Worm (Caenorhabditis elegans) whole organism, L2 larva: ENCODE results near the gene C34H4.5.

Experiments
- C34F6.9 ChIP-seq: fragments of 150-350 bp; optimal IDR thresholded peaks from 2 replicates; lab custom pipeline; 2014; ENCODE audit warnings: missing biosample characterization, missing genetic modification characterization
- F13H6.1 ChIP-seq: sonication (generic microtip); optimal IDR thresholded peaks from 2 replicates; lab custom pipeline; 2016; ENCODE audit warnings: missing genetic modification characterization, missing compliant biosample characterization
- R02D3.7 ChIP-seq: fragments of 150-350 bp; optimal IDR thresholded peaks from 2 replicates; lab custom pipeline; 2014; ENCODE audit warnings: missing biosample characterization, missing genetic modification characterization
- aly-2 ChIP-seq: fragments of 150-350 bp; optimal IDR thresholded peaks from 2 replicates; lab custom pipeline; 2014; ENCODE audit warnings: missing biosample characterization, missing genetic modification characterization
- ama-1 ChIP-seq: fragments of 150-350 bp; optimal IDR thresholded peaks from 2 replicates; lab custom pipeline; 2018; ENCODE audit warnings: inconsistent platforms
- blmp-1 ChIP-seq: sonication (generic microtip); optimal IDR thresholded peaks from 2 replicates; lab custom pipeline; 2017; ENCODE audit warnings: missing genetic modification characterization, mild to moderate bottlenecking, missing compliant biosample characterization, antibody characterized with exemption, moderate library complexity; ENCODE audit not compliant: insufficient read depth
- ceh-16 ChIP-seq: fragments of 150-350 bp; optimal IDR thresholded peaks from 2 replicates; lab custom pipeline; 2014; ENCODE audit warnings: missing biosample characterization, missing genetic modification characterization
- ceh-82 ChIP-seq: fragments of 150-350 bp; optimal IDR thresholded peaks from 2 replicates; lab custom pipeline; 2014; ENCODE audit warnings: missing biosample characterization, missing genetic modification characterization
- crh-2 ChIP-seq: sonication (generic microtip); optimal IDR thresholded peaks from 2 replicates; lab custom pipeline; 2017; ENCODE audit warnings: missing biosample characterization, missing genetic modification characterization
- dmd-4 ChIP-seq: sonication (generic microtip); optimal IDR thresholded peaks from 2 replicates; lab custom pipeline; 2017; ENCODE audit warnings: missing biosample characterization, missing genetic modification characterization
- egl-27 ChIP-seq: sonication (generic microtip); optimal IDR thresholded peaks from 3 replicates; lab custom pipeline; 2017; ENCODE audit warnings: missing biosample characterization, missing genetic modification reagents, missing genetic modification characterization
- elt-1 ChIP-seq: fragments of 150-350 bp; optimal IDR thresholded peaks from 2 replicates; lab custom pipeline; 2014; ENCODE audit warnings: missing biosample characterization, missing genetic modification characterization
- elt-3 ChIP-seq: sonication (generic microtip); optimal IDR thresholded peaks from 2 replicates; lab custom pipeline; 2017; ENCODE audit warnings: missing biosample characterization, missing genetic modification characterization
- fos-1 ChIP-seq: fragments of 150-350 bp; optimal IDR thresholded peaks from 2 replicates; lab custom pipeline; 2014; ENCODE audit warnings: missing biosample characterization, missing genetic modification characterization
- gmeb-1 ChIP-seq: fragments of 150-350 bp; optimal IDR thresholded peaks from 2 replicates; lab custom pipeline; 2014; ENCODE audit warnings: missing biosample characterization, missing genetic modification characterization
- lin-11 ChIP-seq: fragments of 150-350 bp; sonication (generic microtip); optimal IDR thresholded peaks from 2 replicates; lab custom pipeline; 2014; ENCODE audit warnings: missing biosample characterization, missing genetic modification characterization, inconsistent platforms, mixed read lengths
- lin-13 ChIP-seq: fragments of 150-350 bp; optimal IDR thresholded peaks from 2 replicates; lab custom pipeline; 2014; ENCODE audit warnings: missing biosample characterization, missing genetic modification reagents, missing genetic modification characterization
- lsy-2 ChIP-seq, 2 experiments: fragments of 150-350 bp in 1 of 2; sonication (generic microtip) in 1 of 2; optimal IDR thresholded peaks; 2 replicates each; lab custom pipeline; 2014 to 2017; ENCODE audit warnings: missing biosample characterization in 2 of 2, missing genetic modification characterization in 2 of 2
- mab-5 ChIP-seq: fragments of 150-350 bp; optimal IDR thresholded peaks from 2 replicates; lab custom pipeline; 2014; ENCODE audit warnings: missing biosample characterization, missing genetic modification characterization
- mdl-1 ChIP-seq, 2 experiments: fragments of 150-350 bp in 1 of 2; sonication (generic microtip) in 1 of 2; optimal IDR thresholded peaks; 2 replicates each; lab custom pipeline; 2017; ENCODE audit warnings: missing biosample characterization in 2 of 2, missing genetic modification characterization in 2 of 2
- nhr-10 ChIP-seq: sonication (generic microtip); optimal IDR thresholded peaks from 2 replicates; lab custom pipeline; 2017; ENCODE audit warnings: missing biosample characterization, missing genetic modification characterization
- nhr-11 ChIP-seq: fragments of 150-350 bp; optimal IDR thresholded peaks from 2 replicates; lab custom pipeline; 2014; ENCODE audit warnings: missing biosample characterization, missing genetic modification characterization
- nhr-129 ChIP-seq: fragments of 150-350 bp; optimal IDR thresholded peaks from 2 replicates; lab custom pipeline; 2014; ENCODE audit warnings: missing biosample characterization, missing genetic modification characterization
- nhr-21 ChIP-seq: fragments of 150-350 bp; optimal IDR thresholded peaks from 2 replicates; lab custom pipeline; 2014; ENCODE audit warnings: missing biosample characterization, missing genetic modification characterization
- nhr-23 ChIP-seq: fragments of 150-350 bp; optimal IDR thresholded peaks from 2 replicates; lab custom pipeline; 2014; ENCODE audit warnings: missing biosample characterization, missing genetic modification reagents, missing genetic modification characterization
- nhr-237 ChIP-seq: fragments of 150-350 bp; optimal IDR thresholded peaks from 2 replicates; lab custom pipeline; 2014; ENCODE audit warnings: missing biosample characterization, missing genetic modification characterization
- nhr-25 ChIP-seq: fragments of 150-350 bp; sonication (generic microtip); optimal IDR thresholded peaks from 3 replicates; lab custom pipeline; 2014; ENCODE audit warnings: missing biosample characterization, missing genetic modification characterization
- nhr-6 ChIP-seq: fragments of 150-350 bp; optimal IDR thresholded peaks from 2 replicates; lab custom pipeline; 2014; ENCODE audit warnings: missing biosample characterization, missing genetic modification characterization
- nhr-77 ChIP-seq: fragments of 150-350 bp; optimal IDR thresholded peaks from 2 replicates; lab custom pipeline; 2014; ENCODE audit warnings: missing biosample characterization, missing genetic modification characterization
- peb-1 ChIP-seq: fragments of 150-350 bp; optimal IDR thresholded peaks from 2 replicates; lab custom pipeline; 2014; ENCODE audit warnings: missing biosample characterization, missing genetic modification characterization
- skn-1 ChIP-seq: sonication (generic microtip); optimal IDR thresholded peaks from 2 replicates; lab custom pipeline; 2017; ENCODE audit warnings: missing biosample characterization, missing genetic modification characterization
- sma-3 ChIP-seq: sonication (generic microtip); optimal IDR thresholded peaks from 2 replicates; lab custom pipeline; 2016; ENCODE audit warnings: missing genetic modification reagents, missing genetic modification characterization, missing compliant biosample characterization
- sma-9 ChIP-seq, 2 experiments: fragments of 150-350 bp in 1 of 2; sonication (generic microtip) in 1 of 2; optimal IDR thresholded peaks; 2 replicates each; lab custom pipeline; 2014 to 2016; ENCODE audit warnings: missing genetic modification characterization in 2 of 2, mild to moderate bottlenecking in 1 of 2, missing biosample characterization in 1 of 2, missing compliant biosample characterization in 1 of 2, missing genetic modification reagents in 1 of 2, moderate library complexity in 1 of 2
- snpc-4 ChIP-seq: fragments of 150-350 bp; optimal IDR thresholded peaks from 2 replicates; lab custom pipeline; 2014; ENCODE audit warnings: missing biosample characterization, missing genetic modification characterization
- unc-39 ChIP-seq: fragments of 150-350 bp; optimal IDR thresholded peaks from 2 replicates; lab custom pipeline; 2014; ENCODE audit warnings: missing biosample characterization, missing genetic modification characterization
- unc-55 ChIP-seq: fragments of 150-350 bp; sonication (generic microtip); optimal IDR thresholded peaks from 3 replicates; lab custom pipeline; 2014; ENCODE audit warnings: missing biosample characterization, missing genetic modification reagents, missing genetic modification characterization
- unc-62 ChIP-seq: fragments of 150-350 bp; optimal IDR thresholded peaks from 2 replicates; lab custom pipeline; 2014; ENCODE audit warnings: missing biosample characterization, missing genetic modification reagents, missing genetic modification characterization
- zag-1 ChIP-seq: fragments of 150-350 bp; optimal IDR thresholded peaks from 2 replicates; lab custom pipeline; 2014; ENCODE audit warnings: missing biosample characterization, missing genetic modification characterization
- ztf-1 ChIP-seq: fragments of 200-800 bp; sonication (Bioruptor generic); conservative IDR thresholded peaks from 2 replicates; pipeline ENCODE4 v1.3.6; 2022; ENCODE audit warnings: missing genetic modification characterization, missing compliant biosample characterization
- ztf-11 ChIP-seq: sonication (generic microtip); optimal IDR thresholded peaks from 2 replicates; lab custom pipeline; 2017; ENCODE audit warnings: missing biosample characterization, missing genetic modification characterization
- ztf-4 ChIP-seq: fragments of 150-350 bp; optimal IDR thresholded peaks from 2 replicates; lab custom pipeline; 2014; ENCODE audit warnings: missing biosample characterization, missing genetic modification characterization

C34H4.5 gene

ce11 chrIV:1510241-1510640, 39.8 kb downstream of the C34H4.5 start, which contains the start of gene txt-4:
Gene txt-4, plus strand, starts transcription at chrIV:1510564.
- TF ChIP-seq crh-2 (tag; lab: Kevin White, UChicago): peak; percentile 11
- no peak for TF ChIP-seq mdl-1 (tag; optimal IDR thresholded peaks at IDR 0.05; lab: Kevin White, UChicago)
- TF ChIP-seq fos-1 (tag; lab: Kevin White, UChicago): peak; percentile 15
- TF ChIP-seq aly-2 (tag; lab: Kevin White, UChicago): no peak
- no peak for TF ChIP-seq gmeb-1 (tag; lab: Kevin White, UChicago)
- TF ChIP-seq nhr-10 (tag; lab: Kevin White, UChicago): no peak
- TF ChIP-seq snpc-4 (tag; lab: Kevin White, UChicago): no peak
- no peak for TF ChIP-seq unc-39 (tag; lab: Kevin White, UChicago)
- no peak for TF ChIP-seq lsy-2 (tag; optimal IDR thresholded peaks at IDR 0.05; lab: Kevin White, UChicago)
- TF ChIP-seq sma-3: no peak
- no peak for TF ChIP-seq ama-1 (lab: Kevin White, UChicago)
- TF ChIP-seq ztf-11 (tag; lab: Kevin White, UChicago): no peak
- TF ChIP-seq R02D3.7 (tag; lab: Kevin White, UChicago): no peak
- no peak for TF ChIP-seq nhr-11 (tag; lab: Kevin White, UChicago)
- no peak for TF ChIP-seq nhr-77

DNA sequence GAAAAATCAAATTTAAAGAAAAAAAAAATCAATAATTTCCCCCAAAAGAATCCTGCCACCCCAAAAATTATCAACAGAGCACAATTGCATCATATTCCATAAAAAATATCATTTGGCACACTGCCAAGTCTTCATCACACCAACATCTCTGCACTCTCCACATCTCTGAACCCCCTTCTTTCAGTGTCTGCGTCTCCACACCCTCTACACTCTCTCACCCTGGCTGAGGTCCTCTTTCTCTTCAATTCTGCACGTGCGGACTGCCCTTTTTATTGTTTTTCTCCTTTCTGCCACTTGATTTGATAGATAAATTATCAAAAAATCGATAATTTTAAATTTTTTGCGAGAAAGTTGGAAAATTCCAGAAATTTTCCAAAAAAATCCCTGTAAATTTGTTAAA, 52.6 kb downstream of the C34H4.5 start, which contains the start of gene hxk-3:
hxk-3 (plus strand) TSS at position 179 of the 400 bp plus-strand sequence.
- peak; percentile 25 for TF ChIP-seq ama-1 (lab: Kevin White, UChicago)
- no peak for TF ChIP-seq ztf-1 (GFP tag; lab: Robert Waterston, UW)
- peak; percentile 21 for TF ChIP-seq nhr-21
- TF ChIP-seq peb-1 (tag; lab: Kevin White, UChicago): no peak
- TF ChIP-seq elt-3 (tag; lab: Kevin White, UChicago): no peak
- TF ChIP-seq mdl-1 (tag; optimal IDR thresholded peaks at IDR 0.05; lab: Kevin White, UChicago): peak; percentile 85 to 90
- peak; percentile 25 for TF ChIP-seq fos-1 (tag; lab: Kevin White, UChicago)
- TF ChIP-seq ceh-16: no peak
- peak; percentile 47 for TF ChIP-seq gmeb-1 (tag; lab: Kevin White, UChicago)
- peak; percentile 60 for TF ChIP-seq sma-3
- peak; percentile 44 for TF ChIP-seq nhr-25 (tag; lab: Kevin White, UChicago)
- no peak for TF ChIP-seq sma-9 (GFP tag; optimal IDR thresholded peaks at IDR 0.05; lab: Kevin White, UChicago)
- no peak for TF ChIP-seq sma-9 (tag; optimal IDR thresholded peaks at IDR 0.05; lab: Kevin White, UChicago)
- peak; percentile 62 for TF ChIP-seq mab-5 (tag; lab: Kevin White, UChicago)
- TF ChIP-seq lin-13 (GFP tag; lab: Kevin White, UChicago): peak; percentile 58
- no peak for TF ChIP-seq ceh-82 (tag; lab: Kevin White, UChicago)
- peak; percentile 55 for TF ChIP-seq unc-55
- TF ChIP-seq unc-62 (GFP tag; lab: Kevin White, UChicago): no peak
- no peak for TF ChIP-seq nhr-6 (tag; lab: Kevin White, UChicago)
- TF ChIP-seq nhr-10 (tag; lab: Kevin White, UChicago): no peak
- TF ChIP-seq snpc-4 (tag; lab: Kevin White, UChicago): peak; percentile 18
- no peak for TF ChIP-seq elt-1 (tag; lab: Kevin White, UChicago)
- peak; percentile 51 for TF ChIP-seq F13H6.1 (tag; lab: Kevin White, UChicago)
- TF ChIP-seq unc-39 (tag; lab: Kevin White, UChicago): no peak
- TF ChIP-seq ztf-4: no peak
- peak; percentile 67 for TF ChIP-seq nhr-129
- peak in 1 of 2 experiments; percentile 78 for TF ChIP-seq lsy-2 (tag; optimal IDR thresholded peaks at IDR 0.05; lab: Kevin White, UChicago)
- no peak for TF ChIP-seq nhr-77
- TF ChIP-seq nhr-23: no peak
- TF ChIP-seq crh-2 (tag; lab: Kevin White, UChicago): peak; percentile 66
- peak; percentile 80 for TF ChIP-seq C34F6.9 (tag; lab: Kevin White, UChicago)
- peak; percentile 5 for TF ChIP-seq lin-11 (tag; lab: Kevin White, UChicago)

DNA sequence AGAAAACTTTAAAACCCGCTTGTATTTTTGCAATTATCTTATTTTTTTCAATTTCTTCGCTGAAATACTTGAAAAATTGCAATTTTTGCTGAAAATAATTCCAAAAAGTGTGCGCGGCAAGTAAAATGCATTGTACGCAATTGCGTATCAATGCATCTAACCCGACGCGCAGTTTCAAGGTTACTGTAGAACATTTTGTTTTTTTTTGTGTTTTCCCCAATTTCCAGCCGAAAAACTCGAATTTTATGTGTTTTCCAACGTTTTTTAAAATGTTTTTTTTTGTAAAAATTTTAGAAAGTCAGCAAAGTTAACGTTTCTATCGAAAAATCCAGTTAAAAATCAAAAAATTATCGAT, 53.4 kb downstream of the C34H4.5 start:
- TF ChIP-seq nhr-237 (no peak), snpc-4 (tag; lab: Kevin White, UChicago) (no peak), mab-5 (tag; lab: Kevin White, UChicago) (no peak), peb-1 (tag; lab: Kevin White, UChicago) (no peak)

ce11 chrIV:1496017-1496678, 53.9 kb downstream of the C34H4.5 start, which contains the start of gene npp-20:
Gene npp-20, minus strand, starts transcription at chrIV:1496022.
- peak; percentile 8 for TF ChIP-seq ama-1 (lab: Kevin White, UChicago)
- TF ChIP-seq nhr-129: peak; percentile 41
- TF ChIP-seq ztf-11 (tag; lab: Kevin White, UChicago): no peak
- TF ChIP-seq nhr-77: no peak
- peak; percentile 39 for TF ChIP-seq sma-3
- TF ChIP-seq crh-2 (tag; lab: Kevin White, UChicago): peak; percentile 78
- peak; percentile 13 for TF ChIP-seq ztf-4
- peak; percentile 60 for TF ChIP-seq unc-55
- no peak for TF ChIP-seq ztf-1 (GFP tag; lab: Robert Waterston, UW)
- peak; percentile 24 for TF ChIP-seq F13H6.1 (tag; lab: Kevin White, UChicago)
- TF ChIP-seq egl-27: peak; percentile 7
- TF ChIP-seq C34F6.9 (tag; lab: Kevin White, UChicago): peak; percentile 81
- no peak for TF ChIP-seq elt-3 (tag; lab: Kevin White, UChicago)
- no peak for TF ChIP-seq dmd-4
- no peak for TF ChIP-seq blmp-1 (tag; lab: Kevin White, UChicago)
- no peak for TF ChIP-seq sma-9 (GFP tag; optimal IDR thresholded peaks at IDR 0.05; lab: Kevin White, UChicago)
- TF ChIP-seq sma-9 (tag; optimal IDR thresholded peaks at IDR 0.05; lab: Kevin White, UChicago): no peak
- TF ChIP-seq snpc-4 (tag; lab: Kevin White, UChicago): peak; percentile 20
- TF ChIP-seq zag-1 (tag; lab: Kevin White, UChicago): no peak
- TF ChIP-seq lin-13 (GFP tag; lab: Kevin White, UChicago): peak; percentile 51
- no peak for TF ChIP-seq skn-1 (tag; lab: Kevin White, UChicago)
- TF ChIP-seq nhr-25 (tag; lab: Kevin White, UChicago): peak; percentile 36
- peak; percentile 77 for TF ChIP-seq gmeb-1 (tag; lab: Kevin White, UChicago)
- peak; percentile 74 to 84 for TF ChIP-seq lsy-2 (tag; optimal IDR thresholded peaks at IDR 0.05; lab: Kevin White, UChicago)
- TF ChIP-seq, all 48 proteins: peak for 14
